Fruit fly (Drosophila melanogaster) whole organism, embryonic: ENCODE data around the gene CG5541.

Experiments
- BEAF-32 ChIP-seq: fragments of 200-800 bp; sonication (Bioruptor generic); optimal IDR thresholded peaks from 3 replicates; lab custom pipeline; 2017; ENCODE audit warnings: missing biosample characterization, missing genetic modification characterization, mild to moderate bottlenecking, moderate library complexity, missing genetic modification reagents
- CG12236 ChIP-seq: fragments of 200-800 bp; sonication (Bioruptor generic); optimal IDR thresholded peaks from 2 replicates; lab custom pipeline; 2016; ENCODE audit warnings: missing biosample characterization, missing genetic modification characterization
- CG12391 ChIP-seq: fragments of 200-800 bp; sonication (Bioruptor generic); optimal IDR thresholded peaks from 3 replicates; lab custom pipeline; 2018; ENCODE audit warnings: missing biosample characterization, mild to moderate bottlenecking, missing genetic modification characterization, moderate library complexity
- CG14965 ChIP-seq: fragments of 200-800 bp; sonication (Bioruptor generic); optimal IDR thresholded peaks from 2 replicates; lab custom pipeline; 2016; ENCODE audit warnings: missing biosample characterization, missing genetic modification characterization, borderline replicate concordance
- CG17912 ChIP-seq: fragments of 200-800 bp; sonication (Bioruptor generic); optimal IDR thresholded peaks from 2 replicates; lab custom pipeline; 2018; ENCODE audit warnings: missing biosample characterization, mild to moderate bottlenecking, missing genetic modification characterization
- CG1792 ChIP-seq: fragments of 200-800 bp; sonication (Bioruptor generic); optimal IDR thresholded peaks from 2 replicates; lab custom pipeline; 2016; ENCODE audit warnings: missing biosample characterization, missing genetic modification characterization
- CG2116 ChIP-seq: fragments of 200-800 bp; sonication (Bioruptor generic); optimal IDR thresholded peaks from 3 replicates; lab custom pipeline; 2018; ENCODE audit warnings: missing biosample characterization, mild to moderate bottlenecking, missing genetic modification characterization
- CG2712 ChIP-seq: fragments of 200-800 bp; optimal IDR thresholded peaks from 3 replicates; lab custom pipeline; 2019; ENCODE audit warnings: missing biosample characterization, mild to moderate bottlenecking, missing genetic modification characterization, moderate library complexity
- CG3407 ChIP-seq: fragments of 200-800 bp; sonication (Bioruptor generic); optimal IDR thresholded peaks from 2 replicates; lab custom pipeline; 2018; ENCODE audit warnings: missing biosample characterization, mild to moderate bottlenecking, missing genetic modification characterization
- CG3726 ChIP-seq: fragments of 200-800 bp; sonication (Bioruptor generic); IDR thresholded peaks from 3 replicates; pipeline ENCODE4, ENCODE4 v1.3.6; 2022; ENCODE audit warnings: missing biosample characterization, missing genetic modification characterization
- CG4617 ChIP-seq: fragments of 200-800 bp; sonication (Bioruptor generic); optimal IDR thresholded peaks from 3 replicates; lab custom pipeline; 2016; ENCODE audit warnings: missing biosample characterization, missing genetic modification characterization, borderline replicate concordance
- CG4730 ChIP-seq: fragments of 200-800 bp; sonication (Bioruptor generic); IDR thresholded peaks from 2 replicates; pipeline ENCODE4 v1.3.6; 2022; ENCODE audit warnings: missing biosample characterization, missing genetic modification characterization
- CG6272 ChIP-seq: fragments of 200-800 bp; sonication (Bioruptor generic); IDR thresholded peaks from 2 replicates; pipeline ENCODE4 v1.3.6; 2022; ENCODE audit warnings: missing biosample characterization, missing genetic modification characterization
- CG7357 ChIP-seq: fragments of 200-800 bp; sonication (Bioruptor generic); IDR thresholded peaks from 3 replicates; pipeline ENCODE4 v1.3.6; 2022; ENCODE audit warnings: missing biosample characterization, missing genetic modification characterization
- CG8765 ChIP-seq: fragments of 200-800 bp; sonication (Bioruptor generic); IDR thresholded peaks from 2 replicates; pipeline ENCODE4 v1.3.6; 2022; ENCODE audit warnings: missing biosample characterization, missing genetic modification characterization
- CG9797 ChIP-seq: fragments of 200-800 bp; sonication (Bioruptor generic); optimal IDR thresholded peaks from 3 replicates; lab custom pipeline; 2018; ENCODE audit warnings: missing biosample characterization, mild to moderate bottlenecking, missing genetic modification characterization
- CG9932 ChIP-seq: fragments of 200-800 bp; sonication (Bioruptor generic); IDR thresholded peaks from 2 replicates; pipeline ENCODE4 v1.3.6; 2022; ENCODE audit warnings: missing biosample characterization, missing genetic modification characterization
- Camta ChIP-seq: fragments of 200-800 bp; sonication (Bioruptor generic); optimal IDR thresholded peaks from 2 replicates; lab custom pipeline; 2016; ENCODE audit warnings: missing biosample characterization, missing genetic modification characterization
- Dip2 ChIP-seq: fragments of 200-800 bp; sonication (Bioruptor generic); IDR thresholded peaks from 2 replicates; pipeline ENCODE4 v1.3.6; 2022; ENCODE audit warnings: missing biosample characterization, missing genetic modification characterization
- E2f1 ChIP-seq: fragments of 200-800 bp; sonication (Bioruptor generic); IDR thresholded peaks from 2 replicates; pipeline ENCODE4 v1.3.6; 2022; ENCODE audit warnings: missing biosample characterization, missing genetic modification characterization
- Ets97D ChIP-seq: fragments of 200-800 bp; sonication (Bioruptor generic); optimal IDR thresholded peaks from 3 replicates; lab custom pipeline; 2016; ENCODE audit warnings: missing biosample characterization, missing genetic modification characterization
- Hand ChIP-seq: fragments of 200-800 bp; sonication (Bioruptor generic); optimal IDR thresholded peaks from 2 replicates; lab custom pipeline; 2017; ENCODE audit warnings: mild to moderate bottlenecking, missing biosample characterization, missing genetic modification reagents, missing genetic modification characterization
- Hr51 ChIP-seq, 2 experiments: fragments of 200-800 bp; sonication (Bioruptor generic); optimal IDR thresholded peaks; 2 replicates in 1 of 2; 3 replicates in 1 of 2; lab custom pipeline; 2016 to 2018; ENCODE audit warnings: missing biosample characterization in 2 of 2, missing genetic modification characterization in 2 of 2, mild to moderate bottlenecking in 1 of 2, moderate library complexity in 1 of 2
- Hr78 ChIP-seq, 2 experiments: fragments of 200-800 bp in 1 of 2; fragments of >200 bp in 1 of 2; sonication (Bioruptor generic) in 1 of 2; optimal IDR thresholded peaks; 2 replicates each; lab custom pipeline; 2017 to 2019; ENCODE audit warnings: missing biosample characterization in 2 of 2, missing genetic modification characterization in 2 of 2, mild to moderate bottlenecking in 1 of 2, moderate library complexity in 1 of 2
- Nf-YB ChIP-seq: fragments of 200-800 bp; sonication (Bioruptor generic); optimal IDR thresholded peaks from 3 replicates; lab custom pipeline; 2019; ENCODE audit warnings: missing biosample characterization, mild to moderate bottlenecking, missing genetic modification characterization, moderate library complexity
- Sin3A ChIP-seq: fragments of >200 bp; optimal IDR thresholded peaks from 2 replicates; lab custom pipeline; 2018
- btn ChIP-seq: fragments of 200-800 bp; sonication (Bioruptor generic); optimal IDR thresholded peaks from 2 replicates; lab custom pipeline; 2016; ENCODE audit warnings: missing biosample characterization, missing genetic modification characterization
- cad ChIP-seq: fragments of >200 bp; optimal IDR thresholded peaks from 2 replicates; lab custom pipeline; 2017; ENCODE audit warnings: missing biosample characterization, missing genetic modification characterization
- cas ChIP-seq: fragments of 200-800 bp; sonication (Bioruptor generic); IDR thresholded peaks from 2 replicates; pipeline ENCODE4 v1.3.6; 2022; ENCODE audit warnings: missing biosample characterization, missing genetic modification characterization
- caup ChIP-seq: fragments of 200-800 bp; sonication (Bioruptor generic); optimal IDR thresholded peaks from 3 replicates; lab custom pipeline; 2017; ENCODE audit warnings: missing biosample characterization, mild to moderate bottlenecking, missing genetic modification characterization, moderate library complexity; ENCODE audit not compliant: severe bottlenecking
- cg ChIP-seq: fragments of 200-800 bp; sonication (Bioruptor generic); optimal IDR thresholded peaks from 3 replicates; lab custom pipeline; 2019; ENCODE audit warnings: missing biosample characterization, mild to moderate bottlenecking, missing genetic modification characterization, moderate library complexity
- lbe ChIP-seq: fragments of 200-800 bp; sonication (Bioruptor generic); optimal IDR thresholded peaks from 2 replicates; lab custom pipeline; 2016; ENCODE audit warnings: missing biosample characterization, mild to moderate bottlenecking, missing genetic modification characterization
- lilli ChIP-seq: fragments of 200-800 bp; sonication (Bioruptor generic); optimal IDR thresholded peaks from 3 replicates; lab custom pipeline; 2016; ENCODE audit warnings: missing biosample characterization, missing genetic modification characterization
- luna ChIP-seq: fragments of 200-800 bp; sonication (Bioruptor generic); optimal IDR thresholded peaks from 2 replicates; lab custom pipeline; 2016; ENCODE audit warnings: missing biosample characterization, missing genetic modification characterization
- mam ChIP-seq: fragments of 200-800 bp; sonication (Bioruptor generic); optimal IDR thresholded peaks from 3 replicates; lab custom pipeline; 2016; ENCODE audit warnings: missing biosample characterization, missing genetic modification characterization
- nom ChIP-seq: fragments of 200-800 bp; sonication (Bioruptor generic); optimal IDR thresholded peaks from 2 replicates; lab custom pipeline; 2017; ENCODE audit warnings: missing biosample characterization, missing genetic modification characterization, mild to moderate bottlenecking, moderate library complexity, missing genetic modification reagents
- odd ChIP-seq: fragments of 200-800 bp; sonication (Bioruptor generic); optimal IDR thresholded peaks from 2 replicates; lab custom pipeline; 2017; ENCODE audit warnings: missing biosample characterization, mild to moderate bottlenecking, missing genetic modification characterization
- pb ChIP-seq: fragments of 200-800 bp; sonication (Bioruptor generic); optimal IDR thresholded peaks from 3 replicates; lab custom pipeline; 2016; ENCODE audit warnings: missing biosample characterization, missing genetic modification characterization
- psq ChIP-seq: fragments of 200-800 bp; sonication (Bioruptor generic); optimal IDR thresholded peaks from 2 replicates; lab custom pipeline; 2017; ENCODE audit warnings: missing biosample characterization, missing genetic modification characterization
- pzg ChIP-seq: fragments of 200-800 bp; sonication (Bioruptor generic); optimal IDR thresholded peaks from 3 replicates; lab custom pipeline; 2018; ENCODE audit warnings: missing biosample characterization, mild to moderate bottlenecking, missing genetic modification characterization, moderate library complexity
- sc ChIP-seq, 3 experiments: fragments of >200 bp in 2 of 3; fragments of 200-800 bp in 1 of 3; sonication (Bioruptor generic) in 1 of 3; optimal IDR thresholded peaks; 2 replicates in 2 of 3; 3 replicates in 1 of 3; lab custom pipeline; 2017; ENCODE audit warnings: mild to moderate bottlenecking in 1 of 3, missing biosample characterization in 1 of 3, missing genetic modification characterization in 1 of 3, missing genetic modification reagents in 1 of 3
- sens-2 ChIP-seq: fragments of 200-800 bp; sonication (Bioruptor generic); IDR thresholded peaks from 2 replicates; pipeline ENCODE4 v1.3.6; 2022; ENCODE audit warnings: missing biosample characterization, missing genetic modification characterization
- slp2 ChIP-seq: fragments of 200-800 bp; sonication (Bioruptor generic); optimal IDR thresholded peaks from 2 replicates; lab custom pipeline; 2016; ENCODE audit warnings: missing biosample characterization, missing genetic modification characterization
- sqz ChIP-seq: fragments of 200-800 bp; sonication (Bioruptor generic); optimal IDR thresholded peaks from 3 replicates; lab custom pipeline; 2018; ENCODE audit warnings: missing biosample characterization, mild to moderate bottlenecking, missing genetic modification characterization
- stc ChIP-seq: fragments of 200-800 bp; sonication (Bioruptor generic); IDR thresholded peaks from 2 replicates; pipeline ENCODE4 v1.3.6; 2022; ENCODE audit warnings: missing biosample characterization, missing genetic modification characterization
- stwl ChIP-seq: fragments of 200-800 bp; sonication (Bioruptor generic); optimal IDR thresholded peaks from 3 replicates; lab custom pipeline; 2018; ENCODE audit warnings: missing biosample characterization, mild to moderate bottlenecking, missing genetic modification characterization, moderate library complexity
- tgo ChIP-seq: fragments of 200-800 bp; sonication (Bioruptor generic); IDR thresholded peaks from 3 replicates; pipeline ENCODE4 v1.3.6; 2022; ENCODE audit warnings: missing biosample characterization, missing genetic modification characterization
- unc-4 ChIP-seq: fragments of 200-800 bp; sonication (Bioruptor generic); IDR thresholded peaks from 2 replicates; pipeline ENCODE4 v1.3.6; 2022; ENCODE audit warnings: missing biosample characterization, missing genetic modification characterization; ENCODE audit not compliant: partially characterized antibody
- unpg ChIP-seq: fragments of 200-800 bp; sonication (Bioruptor generic); optimal IDR thresholded peaks from 3 replicates; lab custom pipeline; 2018; ENCODE audit warnings: missing biosample characterization, mild to moderate bottlenecking, missing genetic modification characterization, moderate library complexity

The CG5541 gene

DNA sequence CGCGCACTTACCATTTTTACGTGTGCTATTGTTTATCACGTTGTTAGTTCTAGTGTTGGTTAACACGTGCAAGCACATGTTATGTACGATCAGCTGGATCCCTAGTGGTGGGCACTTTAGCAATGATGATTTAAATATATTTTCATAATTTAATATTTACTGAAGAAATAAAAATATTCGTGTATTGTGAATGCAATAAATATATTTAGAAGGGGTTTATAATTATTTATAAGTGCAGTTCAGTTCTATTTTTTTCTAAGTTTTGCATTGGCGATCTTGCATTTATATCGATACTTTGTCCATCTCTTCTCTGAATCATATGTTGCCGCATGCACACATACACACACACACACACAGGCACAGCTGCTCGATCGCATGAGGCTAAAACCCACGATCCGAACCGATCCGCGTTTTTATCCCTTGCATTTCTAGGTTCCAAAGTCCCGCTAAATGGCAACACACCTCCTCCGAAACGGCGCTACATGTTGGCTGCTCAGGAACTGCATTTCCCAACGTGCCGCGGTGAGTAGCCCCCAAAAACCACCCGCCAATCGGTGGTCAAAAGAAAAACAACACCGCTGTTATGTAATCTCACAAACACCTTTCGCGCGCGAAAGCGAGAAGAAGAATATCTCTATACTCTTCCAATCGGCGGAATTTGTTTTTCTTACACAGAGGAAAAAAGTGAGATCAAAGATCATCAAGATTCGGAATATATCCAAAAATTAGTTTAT, 42.0 kb downstream of the CG5541 start, which contains the start of the genes CG15027 and Dbct (continued):
- peak; percentile 67 for TF ChIP-seq CG4730
- no peak for TF ChIP-seq slp2
- peak; percentile 76 for TF ChIP-seq CG2712 (tag; lab: Kevin White, UChicago)
- TF ChIP-seq E2f1 (GFP tag; lab: Robert Waterston, UW): peak; percentile 40; the same call in 1 of the 2 replicates
- TF ChIP-seq lbe (GFP tag; lab: Kevin White, UChicago): peak; percentile 80
- TF ChIP-seq Hand (GFP tag; lab: Kevin White, UChicago): no peak
- peak; percentile 5 for TF ChIP-seq mam (GFP tag; lab: Kevin White, UChicago)
- peak; percentile 74 for TF ChIP-seq CG6272 (GFP tag; lab: Robert Waterston, UW)
- TF ChIP-seq BEAF-32 (GFP tag; lab: Kevin White, UChicago): peak; percentile 81
- no peak for TF ChIP-seq cas
- no peak for TF ChIP-seq odd (GFP tag; lab: Kevin White, UChicago)
- no peak for TF ChIP-seq sens-2 (GFP tag; lab: Robert Waterston, UW)
- TF ChIP-seq pzg: peak; percentile 34
- no peak for TF ChIP-seq Ets97D (GFP tag; lab: Kevin White, UChicago)
- peak; percentile 28 for TF ChIP-seq psq (GFP tag; lab: Kevin White, UChicago)
- no peak for TF ChIP-seq sc (optimal IDR thresholded peaks at IDR 0.05; lab: Kevin White, UChicago)
- TF ChIP-seq sc (GFP tag; optimal IDR thresholded peaks at IDR 0.05; lab: Kevin White, UChicago): no peak
- peak; percentile 26; the same call in 1 of the 2 replicates for TF ChIP-seq CG8765 (GFP tag; lab: Robert Waterston, UW)
- 0 out of 3 replicates have a peak, but pooled peaks have one; percentile 35 for TF ChIP-seq CG7357 (GFP tag; lab: Robert Waterston, UW)
- no peak for TF ChIP-seq pb (GFP tag; lab: Kevin White, UChicago)
- peak; percentile 73 for TF ChIP-seq unpg
- TF ChIP-seq Hr51 (GFP tag; optimal IDR thresholded peaks at IDR 0.05; lab: Kevin White, UChicago): peak in 1 of 2 experiments; percentile 66
- TF ChIP-seq CG1792: no peak
- no peak for TF ChIP-seq CG12236
- no peak for TF ChIP-seq CG3726 (GFP tag; lab: Robert Waterston, UW)
- TF ChIP-seq caup (GFP tag; lab: Kevin White, UChicago): peak; percentile 4
- peak; percentile 27 for TF ChIP-seq CG4617 (GFP tag; lab: Kevin White, UChicago)
- TF ChIP-seq CG3407: no peak
- no peak for TF ChIP-seq Camta (GFP tag; lab: Kevin White, UChicago)
- TF ChIP-seq btn (GFP tag; lab: Kevin White, UChicago): no peak
- TF ChIP-seq CG2116 (GFP tag; lab: Kevin White, UChicago): peak; percentile 67
- TF ChIP-seq Nf-YB (GFP tag; lab: Kevin White, UChicago): peak; percentile 45
- TF ChIP-seq luna (GFP tag; lab: Kevin White, UChicago): no peak
- TF ChIP-seq Dip2 (GFP tag; lab: Robert Waterston, UW): no peak
- TF ChIP-seq Hr78 (GFP tag; optimal IDR thresholded peaks at IDR 0.05; lab: Kevin White, UChicago): no peak
- TF ChIP-seq CG17912 (GFP tag; lab: Kevin White, UChicago): no peak
- TF ChIP-seq nom: peak; percentile 36
- no peak for TF ChIP-seq CG9797
- TF ChIP-seq unc-4 (GFP tag; lab: Robert Waterston, UW): peak; percentile 69
- no peak for TF ChIP-seq sqz (GFP tag; lab: Kevin White, UChicago)
- no peak for TF ChIP-seq cad (GFP tag; lab: Kevin White, UChicago)
- peak; percentile 46 for TF ChIP-seq stc (GFP tag; lab: Robert Waterston, UW)
- peak; percentile 71 for TF ChIP-seq tgo
- TF ChIP-seq Sin3A (lab: Kevin White, UChicago): peak; percentile 17
- peak; percentile 82 for TF ChIP-seq CG9932
- TF ChIP-seq cg (GFP tag; lab: Kevin White, UChicago): peak; percentile 83
- TF ChIP-seq CG12391 (tag; lab: Kevin White, UChicago): peak; percentile 83
- TF ChIP-seq stwl: peak; percentile 39
- TF ChIP-seq CG14965 (GFP tag; lab: Kevin White, UChicago): no peak
- peak; percentile 60 for TF ChIP-seq lilli (GFP tag; lab: Kevin White, UChicago)
